Worm (Caenorhabditis elegans): Measurements from ENCODE around the gene H43I07.1.

Gene H43I07.1

ce11 chrV:4181272-4181671 lies 23.2 kb upstream of the H43I07.1 start:
- TF ChIP-seq aha-1 (tag): peak; percentile 98
- TF ChIP-seq F44E2.7 (GFP tag; IDR thresholded peaks at IDR 0.05): no peak

- TF ChIP-seq Y48G9A.11 (GFP tag; IDR thresholded peaks at IDR 0.05) (no peak), arid-1 (GFP tag; conservative IDR thresholded peaks at IDR 0.05) (no peak), nhr-41 (GFP tag; IDR thresholded peaks at IDR 0.05) (no peak), ceh-32 (tag; optimal IDR thresholded peaks at IDR 0.05; ENCODE audit: poor library complexity) (no peak), unc-130 (GFP tag; optimal IDR thresholded peaks at IDR 0.05) (no peak), dmd-8 (GFP tag; IDR thresholded peaks at IDR 0.05) (no peak), F10B5.3 (tag; optimal IDR thresholded peaks at IDR 0.05) (no peak), nhr-111 (GFP tag; optimal IDR thresholded peaks at IDR 0.05) (no peak), unc-39 (tag; optimal IDR thresholded peaks at IDR 0.05) (no peak), daf-16 (GFP tag; optimal IDR thresholded peaks at IDR 0.05) (no peak), daf-16 (tag; optimal IDR thresholded peaks at IDR 0.05) (no peak), egl-27 (tag; optimal IDR thresholded peaks at IDR 0.05) (no peak), attf-4 (tag; optimal IDR thresholded peaks at IDR 0.05) (no peak), cey-2 (tag; optimal IDR thresholded peaks at IDR 0.05; ENCODE audit: borderline replicate concordance, insufficient read depth) (no peak), lin-39 (tag; optimal IDR thresholded peaks at IDR 0.05) (no peak), pqm-1 (tag; optimal IDR thresholded peaks at IDR 0.05) (no peak), lin-29 (GFP tag; IDR thresholded peaks at IDR 0.05) (no peak)
Observed at ce11 chrV:4181727-4182126, 22.8 kb upstream of the H43I07.1 start.

- TF ChIP-seq T20F7.1 (GFP tag; optimal IDR thresholded peaks at IDR 0.05) (no peak), set-16 (GFP tag; IDR thresholded peaks at IDR 0.05) (peak; percentile 72), lin-38 (GFP tag; IDR thresholded peaks at IDR 0.05) (0 out of 2 replicates have a peak, but pooled peaks have one; percentile 8), egl-43 (GFP tag; IDR thresholded peaks at IDR 0.05) (0 out of 2 replicates have a peak, but pooled peaks have one; percentile 26), Y48G9A.11 (GFP tag; IDR thresholded peaks at IDR 0.05) (peak; percentile 25; the same call in 1 of the 2 replicates), nhr-102 (tag; optimal IDR thresholded peaks at IDR 0.05) (no peak), ztf-11 (tag; optimal IDR thresholded peaks at IDR 0.05) (no peak)
Observed at ce11 chrV:4182546-4182945, 22.0 kb upstream of the H43I07.1 start.

- no peak for TF ChIP-seq ctbp-1 (GFP tag; IDR thresholded peaks at IDR 0.05)
- TF ChIP-seq daf-16 (GFP tag; optimal IDR thresholded peaks at IDR 0.05): no peak
- peak; percentile 54 for TF ChIP-seq daf-16 (tag; optimal IDR thresholded peaks at IDR 0.05)
- TF ChIP-seq nhr-28 (tag; optimal IDR thresholded peaks at IDR 0.05): peak; percentile 6
- no peak for TF ChIP-seq Y48G9A.11 (GFP tag; IDR thresholded peaks at IDR 0.05)
Observed at ce11 chrV:4185885-4186284, 18.6 kb upstream of the H43I07.1 start.

ce11 chrV:4186453-4187143 lies 17.9 kb upstream of the H43I07.1 start:
- TF ChIP-seq pha-4 (GFP tag; IDR thresholded peaks at IDR 0.05): peak; percentile 45
- TF ChIP-seq pha-4 (tag; optimal IDR thresholded peaks at IDR 0.05): no peak
- TF ChIP-seq duxl-1 (tag; optimal IDR thresholded peaks at IDR 0.05; ENCODE audit: poor library complexity): peak; percentile 36
- peak; percentile 35 for TF ChIP-seq nhr-102 (tag; optimal IDR thresholded peaks at IDR 0.05)
- no peak for TF ChIP-seq dmd-8 (GFP tag; IDR thresholded peaks at IDR 0.05)
- TF ChIP-seq lsy-2 (tag; optimal IDR thresholded peaks at IDR 0.05): no peak
- no peak for TF ChIP-seq pqm-1 (tag; optimal IDR thresholded peaks at IDR 0.05)
- peak; percentile 20 for TF ChIP-seq nhr-28 (tag; optimal IDR thresholded peaks at IDR 0.05)
- no peak for TF ChIP-seq daf-16 (GFP tag; optimal IDR thresholded peaks at IDR 0.05)
- TF ChIP-seq daf-16 (tag; optimal IDR thresholded peaks at IDR 0.05): peak; percentile 38
- TF ChIP-seq fos-1 (tag; optimal IDR thresholded peaks at IDR 0.05): no peak
- TF ChIP-seq php-3 (GFP tag; IDR thresholded peaks at IDR 0.05): 0 out of 2 replicates have a peak, but pooled peaks have one; percentile 14
- peak; percentile 97 for TF ChIP-seq mxl-3 (GFP tag; optimal IDR thresholded peaks at IDR 0.05)
- TF ChIP-seq hlh-30 (tag; optimal IDR thresholded peaks at IDR 0.05; ENCODE audit: insufficient read depth): peak; percentile 68
- no peak for TF ChIP-seq madf-9 (GFP tag; conservative IDR thresholded peaks at IDR 0.05)
- no peak for TF ChIP-seq zip-2 (tag; optimal IDR thresholded peaks at IDR 0.05)
- TF ChIP-seq snpc-4 (tag; optimal IDR thresholded peaks at IDR 0.05): no peak
- TF ChIP-seq set-16 (GFP tag; IDR thresholded peaks at IDR 0.05): peak; percentile 47
- TF ChIP-seq nhr-6 (tag; optimal IDR thresholded peaks at IDR 0.05): no peak
- TF ChIP-seq hlh-11 (tag; optimal IDR thresholded peaks at IDR 0.05): peak; percentile 90
- TF ChIP-seq attf-4 (tag; optimal IDR thresholded peaks at IDR 0.05): no peak
- TF ChIP-seq lin-1 (GFP tag; IDR thresholded peaks at IDR 0.05): peak; percentile 32; the same call in 1 of the 2 replicates
- peak; percentile 50 for TF ChIP-seq nhr-48 (tag; optimal IDR thresholded peaks at IDR 0.05)
